Fruit fly (Drosophila melanogaster) whole organism, embryonic: ENCODE measurements around the gene CG13309.

ENCODE experiments used
- ATbp ChIP-seq: fragments of 200-800 bp; sonication (Bioruptor generic); optimal IDR thresholded peaks from 2 replicates; lab custom pipeline; 2017; ENCODE audit warnings: missing biosample characterization, mild to moderate bottlenecking, missing genetic modification characterization, missing genetic modification reagents
- B-H1 ChIP-seq: fragments of 200-800 bp; sonication (Bioruptor generic); IDR thresholded peaks from 3 replicates; pipeline ENCODE4 v1.3.6; 2022; ENCODE audit warnings: missing biosample characterization, missing genetic modification characterization
- Bteb2 ChIP-seq: fragments of 200-800 bp; sonication (Bioruptor generic); optimal IDR thresholded peaks from 2 replicates; lab custom pipeline; 2016; ENCODE audit warnings: missing biosample characterization, missing genetic modification characterization
- CG10654 ChIP-seq: fragments of 200-800 bp; sonication (Bioruptor generic); optimal IDR thresholded peaks from 2 replicates; lab custom pipeline; 2016; ENCODE audit warnings: missing biosample characterization, missing genetic modification characterization
- CG10959 ChIP-seq: fragments of 200-800 bp; sonication (Bioruptor generic); IDR thresholded peaks from 2 replicates; pipeline ENCODE4 v1.3.6; 2022; ENCODE audit warnings: missing biosample characterization, missing genetic modification characterization
- CG11085 ChIP-seq: fragments of 200-800 bp; sonication (Bioruptor generic); IDR thresholded peaks from 2 replicates; pipeline ENCODE4 v1.3.6; 2022; ENCODE audit warnings: missing biosample characterization, missing genetic modification characterization
- CG11504 ChIP-seq: fragments of 200-800 bp; sonication (Bioruptor generic); optimal IDR thresholded peaks from 3 replicates; lab custom pipeline; 2019; ENCODE audit warnings: missing biosample characterization, mild to moderate bottlenecking, missing genetic modification characterization, moderate library complexity
- CG11695 ChIP-seq: fragments of 200-800 bp; sonication (Bioruptor generic); IDR thresholded peaks from 3 replicates; pipeline ENCODE4 v1.3.6; 2022; ENCODE audit warnings: missing biosample characterization, missing genetic modification characterization
- CG12236 ChIP-seq: fragments of 200-800 bp; sonication (Bioruptor generic); optimal IDR thresholded peaks from 2 replicates; lab custom pipeline; 2016; ENCODE audit warnings: missing biosample characterization, missing genetic modification characterization
- CG12744 ChIP-seq: fragments of 200-800 bp; sonication (Bioruptor generic); optimal IDR thresholded peaks from 2 replicates; lab custom pipeline; 2016; ENCODE audit warnings: missing biosample characterization, missing genetic modification characterization
- CG13296 ChIP-seq: fragments of 200-800 bp; sonication (Bioruptor generic); optimal IDR thresholded peaks from 3 replicates; lab custom pipeline; 2018; ENCODE audit warnings: missing biosample characterization, mild to moderate bottlenecking, missing genetic modification characterization
- CG16815 ChIP-seq: fragments of 200-800 bp; sonication (Bioruptor generic); optimal IDR thresholded peaks from 3 replicates; lab custom pipeline; 2017; ENCODE audit warnings: missing biosample characterization, mild to moderate bottlenecking, missing genetic modification characterization
- CG1792 ChIP-seq: fragments of 200-800 bp; sonication (Bioruptor generic); optimal IDR thresholded peaks from 2 replicates; lab custom pipeline; 2016; ENCODE audit warnings: missing biosample characterization, missing genetic modification characterization
- CG18764 ChIP-seq: fragments of 200-800 bp; sonication (Bioruptor generic); optimal IDR thresholded peaks from 3 replicates; lab custom pipeline; 2016; ENCODE audit warnings: missing biosample characterization, missing genetic modification characterization
- CG2116 ChIP-seq: fragments of 200-800 bp; sonication (Bioruptor generic); optimal IDR thresholded peaks from 3 replicates; lab custom pipeline; 2018; ENCODE audit warnings: missing biosample characterization, mild to moderate bottlenecking, missing genetic modification characterization
- CG2120 ChIP-seq: fragments of 200-800 bp; sonication (Bioruptor generic); optimal IDR thresholded peaks from 3 replicates; lab custom pipeline; 2016; ENCODE audit warnings: missing biosample characterization, missing genetic modification characterization
- CG2129 ChIP-seq: fragments of 200-800 bp; sonication (Bioruptor generic); IDR thresholded peaks from 2 replicates; pipeline ENCODE4 v1.3.6; 2022; ENCODE audit warnings: missing biosample characterization, missing genetic modification characterization; ENCODE audit not compliant: partially characterized antibody
- CG2889 ChIP-seq: fragments of 200-800 bp; sonication (Bioruptor generic); IDR thresholded peaks from 3 replicates; pipeline ENCODE4 v1.3.6; 2022; ENCODE audit warnings: missing biosample characterization, missing genetic modification characterization
- CG34422 ChIP-seq: fragments of 200-800 bp; sonication (Bioruptor generic); IDR thresholded peaks from 3 replicates; pipeline ENCODE4 v1.3.6; 2022; ENCODE audit warnings: missing biosample characterization, missing genetic modification characterization
- CG4360 ChIP-seq: fragments of 200-800 bp; sonication (Bioruptor generic); IDR thresholded peaks from 2 replicates; pipeline ENCODE4 v1.3.6; 2022; ENCODE audit warnings: missing biosample characterization, missing genetic modification characterization
- CG7786 ChIP-seq: fragments of 200-800 bp; sonication (Bioruptor generic); optimal IDR thresholded peaks from 2 replicates; lab custom pipeline; 2016; ENCODE audit warnings: missing biosample characterization, missing genetic modification characterization
- CG7963 ChIP-seq: fragments of 200-800 bp; sonication (Bioruptor generic); IDR thresholded peaks from 3 replicates; pipeline ENCODE4 v1.3.6; 2022; ENCODE audit warnings: missing biosample characterization, missing genetic modification characterization; ENCODE audit not compliant: partially characterized antibody
- CG8388 ChIP-seq: fragments of 200-800 bp; sonication (Bioruptor generic); optimal IDR thresholded peaks from 2 replicates; lab custom pipeline; 2019; ENCODE audit warnings: missing biosample characterization, mild to moderate bottlenecking, missing genetic modification characterization, moderate library complexity
- CG8478 ChIP-seq: fragments of >200 bp; optimal IDR thresholded peaks from 2 replicates; lab custom pipeline; 2018
- CTCF ChIP-seq: fragments of 200-800 bp; sonication (Bioruptor generic); optimal IDR thresholded peaks from 2 replicates; lab custom pipeline; 2017; ENCODE audit warnings: missing biosample characterization, mild to moderate bottlenecking, missing genetic modification characterization, moderate library complexity
- CrebB ChIP-seq: fragments of 200-800 bp; sonication (Bioruptor generic); optimal IDR thresholded peaks from 3 replicates; lab custom pipeline; 2018; ENCODE audit warnings: missing biosample characterization, mild to moderate bottlenecking, missing genetic modification characterization
- E2f2 ChIP-seq: fragments of 200-800 bp; sonication (Bioruptor generic); IDR thresholded peaks from 2 replicates; pipeline ENCODE4 v1.3.6; 2022; ENCODE audit warnings: missing biosample characterization, missing genetic modification characterization
- ERR ChIP-seq: fragments of 200-800 bp; sonication (Bioruptor generic); optimal IDR thresholded peaks from 2 replicates; lab custom pipeline; 2016; ENCODE audit warnings: missing biosample characterization, missing genetic modification characterization
- Fer2 ChIP-seq: fragments of 200-800 bp; sonication (Bioruptor generic); optimal IDR thresholded peaks from 2 replicates; lab custom pipeline; 2018; ENCODE audit warnings: missing biosample characterization, mild to moderate bottlenecking, missing genetic modification characterization, moderate library complexity
- HHEX ChIP-seq: fragments of 200-800 bp; sonication (Bioruptor generic); optimal IDR thresholded peaks from 3 replicates; lab custom pipeline; 2017; ENCODE audit warnings: missing biosample characterization, mild to moderate bottlenecking, missing genetic modification characterization, missing genetic modification reagents
- Hey ChIP-seq: fragments of 200-800 bp; sonication (Bioruptor generic); optimal IDR thresholded peaks from 3 replicates; lab custom pipeline; 2018; ENCODE audit warnings: missing biosample characterization, mild to moderate bottlenecking, missing genetic modification characterization
- NC2α ChIP-seq: fragments of 200-800 bp; sonication (Bioruptor generic); optimal IDR thresholded peaks from 2 replicates; lab custom pipeline; 2016; ENCODE audit warnings: missing biosample characterization, missing genetic modification characterization
- Oli ChIP-seq: fragments of 200-800 bp; sonication (Bioruptor generic); optimal IDR thresholded peaks from 2 replicates; lab custom pipeline; 2018; ENCODE audit warnings: missing biosample characterization, mild to moderate bottlenecking, missing genetic modification characterization, moderate library complexity
- Taf1 ChIP-seq: fragments of 200-800 bp; sonication (Bioruptor generic); IDR thresholded peaks from 2 replicates; pipeline ENCODE4 v1.3.6; 2022; ENCODE audit warnings: missing biosample characterization, missing genetic modification characterization
- ara ChIP-seq: fragments of 200-800 bp; sonication (Bioruptor generic); IDR thresholded peaks from 2 replicates; pipeline ENCODE4 v1.3.6; 2022; ENCODE audit warnings: missing biosample characterization, missing genetic modification characterization
- cato ChIP-seq: fragments of 200-800 bp; sonication (Bioruptor generic); optimal IDR thresholded peaks from 2 replicates; lab custom pipeline; 2016; ENCODE audit warnings: missing biosample characterization, missing genetic modification characterization, borderline replicate concordance
- chinmo ChIP-seq: fragments of 200-800 bp; sonication (Bioruptor generic); IDR thresholded peaks from 4 replicates; pipeline ENCODE4 v1.3.6; 2022; ENCODE audit warnings: missing biosample characterization, missing genetic modification characterization; ENCODE audit not compliant: partially characterized antibody
- dysf ChIP-seq: fragments of 200-800 bp; sonication (Bioruptor generic); IDR thresholded peaks from 3 replicates; pipeline ENCODE4 v1.3.6; 2022; ENCODE audit warnings: missing biosample characterization, missing genetic modification characterization
- emc ChIP-seq: fragments of 200-800 bp; sonication (Bioruptor generic); optimal IDR thresholded peaks from 2 replicates; lab custom pipeline; 2016; ENCODE audit warnings: missing biosample characterization, missing genetic modification characterization
- fd96Cb ChIP-seq: fragments of 200-800 bp; sonication (Bioruptor generic); optimal IDR thresholded peaks from 2 replicates; lab custom pipeline; 2018; ENCODE audit warnings: missing biosample characterization, mild to moderate bottlenecking, missing genetic modification characterization, moderate library complexity
- gce ChIP-seq: fragments of 200-800 bp; sonication (Bioruptor generic); IDR thresholded peaks from 3 replicates; pipeline ENCODE4 v1.3.6; 2022; ENCODE audit warnings: missing biosample characterization, missing genetic modification characterization
- gsb ChIP-seq: fragments of 200-800 bp; sonication (Bioruptor generic); IDR thresholded peaks from 2 replicates; pipeline ENCODE4 v1.3.6; 2022; ENCODE audit warnings: missing biosample characterization, missing genetic modification characterization
- hth ChIP-seq: fragments of >200 bp; optimal IDR thresholded peaks from 2 replicates; lab custom pipeline; 2017; ENCODE audit warnings: inconsistent platforms
- jigr1 ChIP-seq: fragments of 200-800 bp; sonication (Bioruptor generic); IDR thresholded peaks from 3 replicates; pipeline ENCODE4 v1.3.6; 2022; ENCODE audit warnings: missing biosample characterization, missing genetic modification characterization
- mld ChIP-seq: fragments of 200-800 bp; sonication (Bioruptor generic); IDR thresholded peaks from 3 replicates; pipeline ENCODE4 v1.3.6; 2022; ENCODE audit warnings: missing biosample characterization, missing genetic modification characterization; ENCODE audit not compliant: partially characterized antibody
- nom ChIP-seq: fragments of 200-800 bp; sonication (Bioruptor generic); optimal IDR thresholded peaks from 2 replicates; lab custom pipeline; 2017; ENCODE audit warnings: missing biosample characterization, missing genetic modification characterization, mild to moderate bottlenecking, moderate library complexity, missing genetic modification reagents
- shn ChIP-seq: fragments of 200-800 bp; sonication (Bioruptor generic); optimal IDR thresholded peaks from 3 replicates; lab custom pipeline; 2016; ENCODE audit warnings: missing biosample characterization, missing genetic modification characterization
- sisA ChIP-seq: fragments of 200-800 bp; sonication (Bioruptor generic); IDR thresholded peaks from 2 replicates; pipeline ENCODE4 v1.3.6; 2022; ENCODE audit warnings: missing biosample characterization, missing genetic modification characterization
- tap ChIP-seq: fragments of 200-800 bp; optimal IDR thresholded peaks from 3 replicates; lab custom pipeline; 2019; ENCODE audit warnings: missing biosample characterization, mild to moderate bottlenecking, missing genetic modification characterization, moderate library complexity
- wdn ChIP-seq: fragments of 200-800 bp; sonication (Bioruptor generic); IDR thresholded peaks from 2 replicates; pipeline ENCODE4 v1.3.6; 2022; ENCODE audit warnings: missing biosample characterization, missing genetic modification characterization
- z ChIP-seq: fragments of 200-800 bp; sonication (Bioruptor generic); IDR thresholded peaks from 3 replicates; pipeline ENCODE4 v1.3.6; 2022; ENCODE audit warnings: missing biosample characterization, missing genetic modification characterization
- zen ChIP-seq: fragments of 200-800 bp; sonication (Bioruptor generic); optimal IDR thresholded peaks from 3 replicates; lab custom pipeline; 2018; ENCODE audit warnings: missing biosample characterization, mild to moderate bottlenecking, missing genetic modification characterization, moderate library complexity

The CG13309 gene

dm6 chr3L:8852907-8853306 is 42.7 kb downstream of the CG13309 start (continued):
- TF ChIP-seq B-H1 (GFP tag; lab: Robert Waterston, UW) (peak; percentile 33; the same call in 2 of the 3 replicates), CG8388 (GFP tag; lab: Kevin White, UChicago) (no peak), Taf1 (0 out of 2 replicates have a peak, but pooled peaks have one; percentile 13), CG2129 (GFP tag; lab: Robert Waterston, UW) (no peak), sisA (peak; percentile 55; the same call in 1 of the 2 replicates), CG16815 (GFP tag; lab: Kevin White, UChicago) (no peak), CG11504 (tag; lab: Kevin White, UChicago) (peak; percentile 48), z (GFP tag; lab: Robert Waterston, UW) (no peak), shn (no peak), gce (GFP tag; lab: Robert Waterston, UW) (0 out of 3 replicates have a peak, but pooled peaks have one; percentile 24), gsb (no peak), CG7963 (GFP tag; lab: Robert Waterston, UW) (no peak), CG2120 (GFP tag; lab: Kevin White, UChicago) (peak; percentile 38), fd96Cb (peak; percentile 8), CG10959 (GFP tag; lab: Robert Waterston, UW) (peak; percentile 56; the same call in 1 of the 2 replicates), NC2α (GFP tag; lab: Kevin White, UChicago) (no peak), CG18764 (GFP tag; lab: Kevin White, UChicago) (no peak), ATbp (peak; percentile 4), CG4360 (no peak), Oli (peak; percentile 10), chinmo (GFP tag; lab: Robert Waterston, UW) (0 out of 4 replicates have a peak, but pooled peaks have one; percentile 21), nom (no peak), hth (no peak), cato (no peak), mld (GFP tag; lab: Robert Waterston, UW) (no peak), Bteb2 (GFP tag; lab: Kevin White, UChicago) (no peak), CG8478 (lab: Kevin White, UChicago) (no peak), CG2116 (GFP tag; lab: Kevin White, UChicago) (no peak), CG11695 (GFP tag; lab: Robert Waterston, UW) (peak; percentile 33; the same call in 1 of the 3 replicates), CG12236 (no peak), CG10654 (GFP tag; lab: Kevin White, UChicago) (no peak), ERR (no peak), tap (tag; lab: Kevin White, UChicago) (no peak), CG2889 (GFP tag; lab: Robert Waterston, UW) (no peak), dysf (GFP tag; lab: Robert Waterston, UW) (peak; percentile 50; the same call in 2 of the 3 replicates), jigr1 (GFP tag; lab: Robert Waterston, UW) (no peak), Hey (tag; lab: Kevin White, UChicago) (no peak), E2f2 (GFP tag; lab: Robert Waterston, UW) (0 out of 2 replicates have a peak, but pooled peaks have one; percentile 25), zen (tag; lab: Kevin White, UChicago) (no peak), Fer2 (tag; lab: Kevin White, UChicago) (no peak), CTCF (no peak), CG13296 (GFP tag; lab: Kevin White, UChicago) (no peak), HHEX (no peak), wdn (no peak), CG34422 (GFP tag; lab: Robert Waterston, UW) (no peak), CG7786 (GFP tag; lab: Kevin White, UChicago) (peak; percentile 14), ara (0 out of 2 replicates have a peak, but pooled peaks have one; percentile 16), CG11085 (GFP tag; lab: Robert Waterston, UW) (peak; percentile 62), CG1792 (GFP tag; lab: Kevin White, UChicago) (no peak), emc (GFP tag; lab: Kevin White, UChicago) (no peak), CG12744 (GFP tag; lab: Kevin White, UChicago) (no peak), CrebB (tag; lab: Kevin White, UChicago) (no peak)
